Worm (Caenorhabditis elegans) whole organism, midembryonic: ENCODE results near the gene lips-7.
"Not testable (repeated sequence)": the region's sequence is repeated elsewhere in the genome, so short reads cannot be mapped to it uniquely, and the experiment has no call there.

ENCODE experiments used
- T22C8.4 ChIP-seq: fragments of 200-800 bp; sonication (Bioruptor generic); IDR thresholded peaks from 2 replicates; pipeline ENCODE4 v1.3.6; 2022; ENCODE audit warnings: missing genetic modification characterization, missing compliant biosample characterization
- cog-1 ChIP-seq: sonication (generic microtip); optimal IDR thresholded peaks from 2 replicates; lab custom pipeline; 2016; ENCODE audit warnings: missing genetic modification characterization, missing compliant biosample characterization
- flt-1 ChIP-seq: fragments of 200-800 bp; sonication (Bioruptor generic); IDR thresholded peaks from 2 replicates; pipeline ENCODE4 v1.3.6; 2022; ENCODE audit warnings: missing genetic modification characterization, missing compliant biosample characterization
- klf-2 ChIP-seq: fragments of 200-800 bp; sonication (Bioruptor generic); conservative IDR thresholded peaks from 2 replicates; pipeline ENCODE4 v1.3.6; 2022; ENCODE audit warnings: missing genetic modification reagents, missing genetic modification characterization, missing compliant biosample characterization
- med-1 ChIP-seq: sonication (generic microtip); optimal IDR thresholded peaks from 2 replicates; lab custom pipeline; 2017; ENCODE audit warnings: missing genetic modification characterization, mild to moderate bottlenecking, missing compliant biosample characterization, antibody characterized with exemption, missing genetic modification reagents; ENCODE audit not compliant: insufficient read depth
- ref-1 ChIP-seq: fragments of 200-800 bp; sonication (Bioruptor generic); conservative IDR thresholded peaks from 2 replicates; pipeline ENCODE4 v1.3.6; 2022; ENCODE audit warnings: missing genetic modification reagents, missing genetic modification characterization, missing compliant biosample characterization
- tab-1 ChIP-seq: fragments of 200-800 bp; sonication (Bioruptor generic); IDR thresholded peaks from 2 replicates; pipeline ENCODE4 v1.3.6; 2022; ENCODE audit warnings: missing genetic modification characterization, missing compliant biosample characterization
- ztf-23 ChIP-seq: fragments of 200-800 bp; sonication (Bioruptor generic); IDR thresholded peaks from 2 replicates; pipeline ENCODE4 v1.3.6; 2022; ENCODE audit warnings: missing genetic modification reagents, missing genetic modification characterization, missing compliant biosample characterization
- ztf-29 ChIP-seq: fragments of 200-800 bp; sonication (Bioruptor generic); IDR thresholded peaks from 2 replicates; pipeline ENCODE4 v1.3.6; 2022; ENCODE audit warnings: missing genetic modification reagents, missing genetic modification characterization, missing compliant biosample characterization

lips-7 gene

ce11 chrII:573580-573979 lies 21.9 kb downstream of the lips-7 start:
- peak; percentile 32; the same call in 1 of the 2 replicates for TF ChIP-seq ztf-29 (GFP tag; lab: Robert Waterston, UW)

- no peak for TF ChIP-seq tab-1 (GFP tag; lab: Robert Waterston, UW)
- no peak for TF ChIP-seq med-1 (GFP tag; lab: Kevin White, UChicago)
- no peak for TF ChIP-seq T22C8.4 (GFP tag; lab: Robert Waterston, UW)
- no peak for TF ChIP-seq ref-1 (GFP tag; lab: Robert Waterston, UW)
- no peak for TF ChIP-seq ztf-29 (GFP tag; lab: Robert Waterston, UW)
- TF ChIP-seq klf-2, result no peak
- TF ChIP-seq flt-1 (GFP tag; lab: Robert Waterston, UW), result no peak
Measured at ce11 chrII:574064-574463, 22.4 kb downstream of the lips-7 start.

ce11 chrII:577632-578031 lies 26.0 kb downstream of the lips-7 start, which contains the start of gene W08F4.7:
Gene W08F4.7, minus strand, starts transcription at chrII:577732.
- TF ChIP-seq flt-1 (GFP tag; lab: Robert Waterston, UW) (no peak), ztf-29 (GFP tag; lab: Robert Waterston, UW) (no peak), T22C8.4 (GFP tag; lab: Robert Waterston, UW) (no peak), ref-1 (GFP tag; lab: Robert Waterston, UW) (no peak)

- TF ChIP-seq ztf-29 (GFP tag; lab: Robert Waterston, UW), result no peak
- no peak for TF ChIP-seq flt-1 (GFP tag; lab: Robert Waterston, UW)
Measured at ce11 chrII:578803-579202, 27.1 kb downstream of the lips-7 start.

ce11 chrII:580189-580643 lies 28.6 kb downstream of the lips-7 start, which contains the start of the genes cdc-37 and W08F4.3:
Gene cdc-37, minus strand, starts transcription at chrII:580593.
Gene W08F4.3, plus strand, starts transcription at chrII:580602.
- TF ChIP-seq cog-1 (no peak), T22C8.4 (GFP tag; lab: Robert Waterston, UW) (no peak), ztf-29 (GFP tag; lab: Robert Waterston, UW) (no peak), med-1 (GFP tag; lab: Kevin White, UChicago) (no peak)

- TF ChIP-seq ref-1 (GFP tag; lab: Robert Waterston, UW) (no peak), ztf-23 (GFP tag; lab: Robert Waterston, UW) (no peak), tab-1 (GFP tag; lab: Robert Waterston, UW) (no peak), ztf-29 (GFP tag; lab: Robert Waterston, UW) (no peak), klf-2 (no peak), cog-1 (no peak), flt-1 (GFP tag; lab: Robert Waterston, UW) (no peak), T22C8.4 (GFP tag; lab: Robert Waterston, UW) (no peak), med-1 (GFP tag; lab: Kevin White, UChicago) (no peak)
Measured at ce11 chrII:581983-582382, 30.3 kb downstream of the lips-7 start.

- no peak for TF ChIP-seq med-1 (GFP tag; lab: Kevin White, UChicago)
Measured at ce11 chrII:582649-583048, 31.0 kb downstream of the lips-7 start, which contains the start of gene fbxb-14. Gene fbxb-14, minus strand, starts transcription at chrII:582749.

ce11 chrII:584321-584848 lies 32.7 kb downstream of the lips-7 start, which contains the start of the genes W08F4.12 and W08F4.13:
Gene W08F4.12, minus strand, starts transcription at chrII:584421.
Gene W08F4.13, plus strand, starts transcription at chrII:584798.
- no peak for TF ChIP-seq ref-1 (GFP tag; lab: Robert Waterston, UW)
- no peak for TF ChIP-seq med-1 (GFP tag; lab: Kevin White, UChicago)
- TF ChIP-seq T22C8.4 (GFP tag; lab: Robert Waterston, UW), result no peak
- no peak for TF ChIP-seq ztf-23 (GFP tag; lab: Robert Waterston, UW)
- TF ChIP-seq tab-1 (GFP tag; lab: Robert Waterston, UW), result no peak

- no peak for TF ChIP-seq tab-1 (GFP tag; lab: Robert Waterston, UW)
- no peak for TF ChIP-seq ztf-29 (GFP tag; lab: Robert Waterston, UW)
- no peak for TF ChIP-seq ztf-23 (GFP tag; lab: Robert Waterston, UW)
- no peak for TF ChIP-seq cog-1
- TF ChIP-seq klf-2, result no peak
Measured at ce11 chrII:587533-587932, 35.9 kb downstream of the lips-7 start, which contains the start of gene fbxb-34. Gene fbxb-34, plus strand, starts transcription at chrII:587833.

ce11 chrII:591110-591509 lies 39.5 kb downstream of the lips-7 start, which contains the start of gene W08F4.10:
Gene W08F4.10, minus strand, starts transcription at chrII:591210.
- TF ChIP-seq med-1 (GFP tag; lab: Kevin White, UChicago) (no peak), klf-2 (no peak), ztf-23 (GFP tag; lab: Robert Waterston, UW) (no peak), T22C8.4 (GFP tag; lab: Robert Waterston, UW) (no peak), tab-1 (GFP tag; lab: Robert Waterston, UW) (no peak), cog-1 (no peak), ref-1 (GFP tag; lab: Robert Waterston, UW) (no peak)

- not testable (repeated sequence) for TF ChIP-seq ztf-29 (GFP tag; lab: Robert Waterston, UW); klf-2; T22C8.4 (GFP tag; lab: Robert Waterston, UW)
Measured at ce11 chrII:593221-593620, 41.6 kb downstream of the lips-7 start, which contains the start of gene W08F4.1. Gene W08F4.1, plus strand, starts transcription at chrII:593521.
